Worm (Caenorhabditis elegans) whole organism, L4 larva: ENCODE measurements around the gene srg-21.

Source experiments
- F10B5.3 ChIP-seq: sonication (generic microtip); optimal IDR thresholded peaks from 2 replicates; lab custom pipeline; 2016; ENCODE audit warnings: mild to moderate bottlenecking, missing genetic modification characterization, missing compliant biosample characterization
- F37D6.2 ChIP-seq: sonication (generic microtip); optimal IDR thresholded peaks from 2 replicates; lab custom pipeline; 2016; ENCODE audit warnings: mild to moderate bottlenecking, missing genetic modification characterization, missing compliant biosample characterization
- F44E2.7 ChIP-seq: fragments of 200-800 bp; sonication (Bioruptor generic); IDR thresholded peaks from 2 replicates; pipeline ENCODE4 v2.1.2; 2022; ENCODE audit warnings: missing genetic modification characterization, missing compliant biosample characterization
- T20F7.1 ChIP-seq: fragments of 200-800 bp; sonication (Bioruptor generic); optimal IDR thresholded peaks from 2 replicates; lab custom pipeline; 2018; ENCODE audit warnings: mild to moderate bottlenecking, missing genetic modification characterization, missing compliant biosample characterization
- Y48G9A.11 ChIP-seq: fragments of 200-800 bp; sonication (Bioruptor generic); IDR thresholded peaks from 2 replicates; pipeline ENCODE4 v1.3.6; 2022; ENCODE audit warnings: missing genetic modification reagents, missing genetic modification characterization, missing compliant biosample characterization
- aha-1 ChIP-seq: fragments of 150-350 bp; peaks from one replicate; lab custom pipeline; 2014; ENCODE audit warnings: missing biosample characterization, missing genetic modification characterization
- arid-1 ChIP-seq: fragments of 200-800 bp; sonication (Bioruptor generic); conservative IDR thresholded peaks from 2 replicates; pipeline ENCODE4 v1.3.6; 2022; ENCODE audit warnings: missing genetic modification reagents, missing genetic modification characterization, missing compliant biosample characterization
- attf-4 ChIP-seq: sonication (generic microtip); optimal IDR thresholded peaks from 3 replicates; lab custom pipeline; 2017; ENCODE audit warnings: missing biosample characterization, missing genetic modification characterization
- ceh-28 ChIP-seq: fragments of 150-350 bp; optimal IDR thresholded peaks from 2 replicates; lab custom pipeline; 2014; ENCODE audit warnings: missing biosample characterization, missing genetic modification reagents, missing genetic modification characterization
- ceh-44 ChIP-seq: fragments of 200-800 bp; sonication (Bioruptor generic); IDR thresholded peaks from 2 replicates; pipeline ENCODE4 v1.3.6; 2022; ENCODE audit warnings: missing genetic modification reagents, missing genetic modification characterization, missing compliant biosample characterization
- daf-12 ChIP-seq: fragments of 150-350 bp; optimal IDR thresholded peaks from 2 replicates; lab custom pipeline; 2014; ENCODE audit warnings: missing biosample characterization, missing genetic modification reagents, missing genetic modification characterization
- dmd-8 ChIP-seq: fragments of 200-800 bp; sonication (Bioruptor generic); IDR thresholded peaks from 2 replicates; pipeline ENCODE4 v1.3.6; 2022; ENCODE audit warnings: missing genetic modification characterization, missing compliant biosample characterization
- dmd-9 ChIP-seq: fragments of 200-800 bp; sonication (Bioruptor generic); IDR thresholded peaks from 2 replicates; pipeline ENCODE4 v1.3.6; 2022; ENCODE audit warnings: missing genetic modification reagents, missing genetic modification characterization, missing compliant biosample characterization
- dpl-1 ChIP-seq: fragments of 150-350 bp; optimal IDR thresholded peaks from 2 replicates; lab custom pipeline; 2014; ENCODE audit warnings: missing biosample characterization, missing genetic modification reagents, missing genetic modification characterization
- fos-1 ChIP-seq: fragments of 150-350 bp; optimal IDR thresholded peaks from 2 replicates; lab custom pipeline; 2014; ENCODE audit warnings: missing biosample characterization, missing genetic modification characterization
- hlh-11 ChIP-seq: fragments of 200-800 bp; sonication (Bioruptor generic); optimal IDR thresholded peaks from 2 replicates; lab custom pipeline; 2018; ENCODE audit warnings: mild to moderate bottlenecking, missing genetic modification characterization, missing compliant biosample characterization
- hlh-30 ChIP-seq: sonication (generic microtip); optimal IDR thresholded peaks from 2 replicates; lab custom pipeline; 2017; ENCODE audit warnings: antibody characterized with exemption, mild to moderate bottlenecking, missing genetic modification characterization, missing compliant biosample characterization; ENCODE audit not compliant: insufficient read depth
- lim-7 ChIP-seq: fragments of 200-800 bp; sonication (Bioruptor generic); IDR thresholded peaks from 2 replicates; pipeline ENCODE4 v1.3.6; 2022; ENCODE audit warnings: missing genetic modification characterization, missing compliant biosample characterization
- lin-13 ChIP-seq: fragments of 150-350 bp; optimal IDR thresholded peaks from 2 replicates; lab custom pipeline; 2014; ENCODE audit warnings: missing biosample characterization, missing genetic modification reagents, missing genetic modification characterization
- madf-5 ChIP-seq, 2 experiments: fragments of 200-800 bp; sonication (Bioruptor generic); IDR thresholded peaks; 2 replicates each; pipeline ENCODE4 v1.3.6; 2022; ENCODE audit warnings: missing compliant biosample characterization in 2 of 2, missing genetic modification characterization in 2 of 2
- mdl-1 ChIP-seq, 2 experiments: fragments of 150-350 bp in 1 of 2; sonication (generic microtip) in 1 of 2; optimal IDR thresholded peaks; 2 replicates each; lab custom pipeline; 2014 to 2017; ENCODE audit warnings: missing biosample characterization in 2 of 2, missing genetic modification characterization in 2 of 2
- nhr-10 ChIP-seq: fragments of 150-350 bp; optimal IDR thresholded peaks from 2 replicates; lab custom pipeline; 2014; ENCODE audit warnings: missing biosample characterization, missing genetic modification characterization
- nhr-237 ChIP-seq: sonication (generic microtip); optimal IDR thresholded peaks from 2 replicates; lab custom pipeline; 2017; ENCODE audit warnings: missing biosample characterization, missing genetic modification characterization
- nhr-41 ChIP-seq: fragments of 200-800 bp; sonication (Bioruptor generic); IDR thresholded peaks from 2 replicates; pipeline ENCODE4 v1.3.6; 2022; ENCODE audit warnings: missing genetic modification reagents, missing genetic modification characterization, missing compliant biosample characterization
- nhr-6 ChIP-seq: fragments of 150-350 bp; optimal IDR thresholded peaks from 2 replicates; lab custom pipeline; 2014; ENCODE audit warnings: missing biosample characterization, missing genetic modification characterization
- pha-4 ChIP-seq, 2 experiments: fragments of 150-350 bp in 1 of 2; fragments of 200-800 bp in 1 of 2; sonication (Bioruptor generic) in 1 of 2; IDR thresholded peaks in 1 of 2; optimal IDR thresholded peaks in 1 of 2; 2 replicates each; pipeline versions ENCODE4 v1.3.6 to Lab custom; 2014 to 2022; ENCODE audit warnings: missing genetic modification characterization in 2 of 2, missing genetic modification reagents in 2 of 2, missing biosample characterization in 1 of 2, missing compliant biosample characterization in 1 of 2
- set-16 ChIP-seq: fragments of 200-800 bp; sonication (Bioruptor generic); IDR thresholded peaks from 2 replicates; pipeline ENCODE4 v1.3.6; 2022; ENCODE audit warnings: missing genetic modification reagents, missing genetic modification characterization, missing compliant biosample characterization
- spr-1 ChIP-seq: sonication (generic microtip); optimal IDR thresholded peaks from 2 replicates; lab custom pipeline; 2016; ENCODE audit warnings: mild to moderate bottlenecking, missing genetic modification characterization, missing compliant biosample characterization
- unc-130 ChIP-seq: sonication (generic microtip); optimal IDR thresholded peaks from 2 replicates; lab custom pipeline; 2016; ENCODE audit warnings: missing genetic modification reagents, missing genetic modification characterization, missing compliant biosample characterization
- unc-62 ChIP-seq, 3 experiments: fragments of 150-350 bp in 1 of 3; sonication (generic microtip); optimal IDR thresholded peaks in 2 of 3; peaks in 1 of 3; 1 replicate in 1 of 3; 2 replicates in 2 of 3; lab custom pipeline; 2014 to 2017; ENCODE audit warnings: missing biosample characterization in 3 of 3, missing genetic modification characterization in 3 of 3, missing genetic modification reagents in 3 of 3, missing genotype in 1 of 3
- ztf-11 ChIP-seq: fragments of 150-350 bp; optimal IDR thresholded peaks from 2 replicates; lab custom pipeline; 2014; ENCODE audit warnings: missing biosample characterization, missing genetic modification characterization

Gene srg-21

DNA sequence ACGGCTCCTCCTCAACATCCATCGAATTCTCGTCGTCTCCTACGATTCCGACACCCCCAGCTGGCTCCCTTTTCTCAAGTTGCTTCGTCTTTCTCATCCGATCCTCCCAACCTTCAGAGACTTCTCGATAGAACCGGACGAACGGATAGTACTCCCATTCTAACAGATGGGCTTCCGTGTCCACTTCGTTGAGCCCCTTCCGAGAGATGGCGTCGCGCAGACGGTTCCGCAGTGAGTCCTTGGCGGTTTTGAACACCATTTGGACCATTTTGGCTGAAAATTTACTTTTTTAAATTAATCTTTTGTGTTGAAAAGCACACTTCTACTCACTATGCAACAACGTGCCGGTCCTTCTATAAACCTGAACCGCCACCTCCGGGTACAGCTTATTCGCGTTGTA lies 37.5 kb downstream of the srg-21 start:
- no peak for TF ChIP-seq madf-5 (GFP tag; IDR thresholded peaks at IDR 0.05; lab: Robert Waterston, UW)
- peak; percentile 95 for TF ChIP-seq aha-1
- TF ChIP-seq lim-7 (GFP tag; lab: Robert Waterston, UW) = no peak
- TF ChIP-seq ztf-11 (tag; lab: Kevin White, UChicago) = no peak
- TF ChIP-seq T20F7.1 (GFP tag; lab: Kevin White, UChicago) = no peak

ce11 chrII:3052843-3053242 lies 38.3 kb downstream of the srg-21 start:
- peak; percentile 76 for TF ChIP-seq set-16 (GFP tag; lab: Robert Waterston, UW)
- no peak for TF ChIP-seq pha-4 (GFP tag; IDR thresholded peaks at IDR 0.05; lab: Robert Waterston, UW)
- no peak for TF ChIP-seq pha-4 (tag; optimal IDR thresholded peaks at IDR 0.05; lab: Kevin White, UChicago)

- TF ChIP-seq unc-62 (GFP tag; optimal IDR thresholded peaks at IDR 0.05 in 1 of 2; lab: Kevin White, UChicago) = peak in 1 of 2 experiments; percentile 94
- TF ChIP-seq unc-62 (tag; optimal IDR thresholded peaks at IDR 0.05; lab: Kevin White, UChicago) = no peak
- no peak for TF ChIP-seq unc-130
- TF ChIP-seq daf-12 (tag; lab: Kevin White, UChicago) = no peak
- TF ChIP-seq F44E2.7 (GFP tag; lab: Robert Waterston, UW) = no peak
These were observed 39.8 kb downstream of the srg-21 start for ce11 chrII:3051332-3051731.

- TF ChIP-seq nhr-6 (no peak), Y48G9A.11 (GFP tag; lab: Robert Waterston, UW) (0 out of 2 replicates have a peak, but pooled peaks have one; percentile 7), ceh-44 (no peak), lin-13 (GFP tag; lab: Kevin White, UChicago) (no peak)
These were observed 40.5 kb downstream of the srg-21 start, which contains the start of gene sri-31 for ce11 chrII:3050703-3051102. Gene sri-31, plus strand, starts transcription at chrII:3051003.

ce11 chrII:3048989-3049388 lies 42.2 kb downstream of the srg-21 start:
- no peak for TF ChIP-seq dmd-9
- TF ChIP-seq dpl-1 = no peak
- TF ChIP-seq F37D6.2 (tag; lab: Kevin White, UChicago) = no peak
- no peak for TF ChIP-seq ceh-28 (tag; lab: Kevin White, UChicago)
- TF ChIP-seq fos-1 = no peak
- no peak for TF ChIP-seq nhr-10 (tag; lab: Kevin White, UChicago)
- no peak for TF ChIP-seq daf-12 (tag; lab: Kevin White, UChicago)
- no peak for TF ChIP-seq hlh-30 (tag; lab: Kevin White, UChicago)
- TF ChIP-seq attf-4 (tag; lab: Kevin White, UChicago) = no peak
- no peak for TF ChIP-seq arid-1

DNA sequence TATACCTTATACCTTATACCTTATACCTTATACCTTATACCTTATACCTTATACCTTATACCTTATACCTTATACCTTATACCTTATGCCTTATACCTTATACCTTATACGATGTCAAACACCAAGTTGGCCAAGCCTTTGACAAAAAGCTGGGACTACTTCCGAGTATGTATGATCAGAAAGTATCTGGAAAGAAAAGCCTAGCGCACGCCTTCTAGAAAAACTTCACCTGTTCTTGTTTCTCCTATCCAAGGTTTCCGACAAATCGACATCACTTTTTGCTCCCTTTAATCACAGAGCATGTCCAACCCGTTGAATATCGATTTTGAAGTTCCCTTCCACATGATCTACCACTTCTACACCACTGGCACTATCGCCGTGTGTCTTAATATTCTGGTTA lies 42.8 kb downstream of the srg-21 start, which contains the start of gene sri-28:
sri-28 (plus strand) TSS at position 301 of the 400 bp plus-strand sequence.
- no peak for TF ChIP-seq nhr-41
- no peak for TF ChIP-seq aha-1
- TF ChIP-seq nhr-237 = no peak
- no peak for TF ChIP-seq dmd-9
- TF ChIP-seq dmd-8 (GFP tag; lab: Robert Waterston, UW) = no peak
- no peak for TF ChIP-seq F10B5.3 (tag; lab: Kevin White, UChicago)
- no peak for TF ChIP-seq unc-130
- TF ChIP-seq hlh-11 (tag; lab: Kevin White, UChicago) = no peak
- TF ChIP-seq hlh-30 (tag; lab: Kevin White, UChicago) = no peak
- no peak for TF ChIP-seq mdl-1 (tag; optimal IDR thresholded peaks at IDR 0.05; lab: Kevin White, UChicago)
- TF ChIP-seq ceh-44 = no peak
- TF ChIP-seq spr-1 (tag; lab: Kevin White, UChicago) = no peak
